Worm (Caenorhabditis elegans) whole organism, early embryonic: Measurements from ENCODE around the gene flwr-1.

Experiments used
- B0310.2 ChIP-seq: sonication (generic microtip); optimal IDR thresholded peaks from 2 replicates; lab custom pipeline; 2016; ENCODE audit warnings: mild to moderate bottlenecking, missing genetic modification characterization, missing compliant biosample characterization
- F13C5.2 ChIP-seq: sonication (generic microtip); optimal IDR thresholded peaks from 2 replicates; lab custom pipeline; 2017; ENCODE audit warnings: mild to moderate bottlenecking, missing genetic modification characterization, inconsistent platforms, missing compliant biosample characterization
- aly-1 ChIP-seq: sonication (generic microtip); optimal IDR thresholded peaks from 2 replicates; lab custom pipeline; 2016; ENCODE audit warnings: missing genetic modification characterization, missing compliant biosample characterization
- ama-1 ChIP-seq: fragments of 150-350 bp; optimal IDR thresholded peaks from 2 replicates; lab custom pipeline; 2014
- ceh-13 ChIP-seq: fragments of 200-800 bp; sonication (Bioruptor generic); optimal IDR thresholded peaks from 2 replicates; lab custom pipeline; 2018; ENCODE audit warnings: mild to moderate bottlenecking, missing genetic modification characterization, missing compliant biosample characterization
- ceh-36 ChIP-seq: sonication (generic microtip); optimal IDR thresholded peaks from 2 replicates; lab custom pipeline; 2016; ENCODE audit warnings: missing genetic modification characterization, inconsistent platforms, missing compliant biosample characterization
- ets-7 ChIP-seq: sonication (generic microtip); optimal IDR thresholded peaks from 2 replicates; lab custom pipeline; 2016; ENCODE audit warnings: missing genotype, missing genetic modification characterization, missing compliant biosample characterization
- flt-1 ChIP-seq: fragments of 200-800 bp; sonication (Bioruptor generic); IDR thresholded peaks from 2 replicates; pipeline ENCODE4 v1.3.6; 2022; ENCODE audit warnings: missing genetic modification characterization, missing compliant biosample characterization
- hmbx-1 ChIP-seq: sonication (generic microtip); optimal IDR thresholded peaks from 2 replicates; lab custom pipeline; 2016; ENCODE audit warnings: mild to moderate bottlenecking, missing genetic modification characterization, missing compliant biosample characterization
- hmg-4 ChIP-seq: fragments of 200-800 bp; sonication (Bioruptor generic); optimal IDR thresholded peaks from 2 replicates; lab custom pipeline; 2018; ENCODE audit warnings: mild to moderate bottlenecking, missing genetic modification characterization, missing compliant biosample characterization
- hnd-1 ChIP-seq: sonication (generic microtip); optimal IDR thresholded peaks from 2 replicates; lab custom pipeline; 2016; ENCODE audit warnings: missing genetic modification characterization, missing compliant biosample characterization
- pes-1 ChIP-seq: fragments of 200-800 bp; sonication (Bioruptor generic); IDR thresholded peaks from 2 replicates; pipeline ENCODE4 v1.3.6; 2022; ENCODE audit warnings: missing genetic modification reagents, missing genetic modification characterization, missing compliant biosample characterization
- scrt-1 ChIP-seq: fragments of 200-800 bp; sonication (Bioruptor generic); IDR thresholded peaks from 2 replicates; pipeline ENCODE4 v1.3.6; 2022; ENCODE audit warnings: missing genetic modification characterization, missing compliant biosample characterization
- sea-1 ChIP-seq: fragments of 200-800 bp; sonication (Bioruptor generic); conservative IDR thresholded peaks from 2 replicates; pipeline ENCODE4 v1.3.6; 2022; ENCODE audit warnings: missing genetic modification characterization, missing compliant biosample characterization
- tbx-11 ChIP-seq: fragments of 200-800 bp; sonication (Bioruptor generic); IDR thresholded peaks from 2 replicates; pipeline ENCODE4 v1.3.6; 2022; ENCODE audit warnings: missing genetic modification characterization, missing compliant biosample characterization
- tbx-37 ChIP-seq: fragments of 200-800 bp; sonication (Bioruptor generic); conservative IDR thresholded peaks from 2 replicates; pipeline ENCODE4 v1.3.6; 2022; ENCODE audit warnings: missing genetic modification reagents, missing genetic modification characterization, missing compliant biosample characterization
- tra-4 ChIP-seq: sonication (generic microtip); optimal IDR thresholded peaks from 2 replicates; lab custom pipeline; 2017; ENCODE audit warnings: missing genetic modification characterization, missing compliant biosample characterization

Gene flwr-1

ce11 chrX:14961471-14961870 lies 8.6 kb downstream of the flwr-1 start, which contains the start of gene idpp-3:
Gene idpp-3, minus strand, starts transcription at chrX:14961571.
- TF ChIP-seq ama-1 (lab: Kevin White, UChicago) (no peak), scrt-1 (no peak), hnd-1 (tag; lab: Kevin White, UChicago) (no peak), hmbx-1 (tag; lab: Kevin White, UChicago) (no peak), B0310.2 (no peak), hmg-4 (GFP tag; lab: Kevin White, UChicago) (no peak), ceh-36 (tag; lab: Kevin White, UChicago) (no peak)

ce11 chrX:14960841-14961240 lies 9.2 kb downstream of the flwr-1 start:
- TF ChIP-seq ceh-36 (tag; lab: Kevin White, UChicago) (no peak), scrt-1 (peak; percentile 24; the same call in 1 of the 2 replicates)

DNA sequence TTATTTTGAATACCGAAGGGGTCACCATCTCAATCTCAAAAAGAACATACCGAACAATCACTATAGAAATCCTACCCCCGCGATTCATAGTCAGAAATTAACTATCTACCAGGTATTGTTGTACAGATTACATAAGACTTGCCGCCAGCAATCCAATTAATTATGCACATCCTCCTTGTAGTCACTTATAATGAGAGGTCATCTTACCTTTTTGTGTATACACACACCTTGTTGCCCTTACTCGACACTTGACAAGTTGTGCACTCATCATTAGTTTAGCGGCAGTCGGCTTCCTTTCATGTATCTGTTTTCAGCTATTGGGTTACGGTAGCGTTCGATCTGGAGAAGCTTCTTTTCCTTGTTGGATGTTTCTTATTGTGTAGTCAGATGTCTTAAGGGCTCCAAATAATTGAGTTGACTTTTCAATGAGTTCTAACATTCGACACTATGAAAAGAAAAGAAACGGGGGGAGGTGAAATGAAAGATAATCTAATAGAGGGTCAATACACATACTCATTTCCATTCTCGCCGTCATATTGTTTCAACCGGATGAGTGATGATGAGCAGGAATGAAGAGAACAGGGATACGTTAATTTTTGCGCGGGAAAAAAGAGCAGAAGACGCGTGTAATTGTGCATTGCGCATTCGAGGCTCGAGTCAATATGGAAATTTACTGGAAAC lies 10.5 kb downstream of the flwr-1 start:
- no peak for TF ChIP-seq ceh-36 (tag; lab: Kevin White, UChicago)
- TF ChIP-seq B0310.2: no peak
- no peak for TF ChIP-seq ama-1 (lab: Kevin White, UChicago)
- no peak for TF ChIP-seq flt-1 (GFP tag; lab: Robert Waterston, UW)

DNA sequence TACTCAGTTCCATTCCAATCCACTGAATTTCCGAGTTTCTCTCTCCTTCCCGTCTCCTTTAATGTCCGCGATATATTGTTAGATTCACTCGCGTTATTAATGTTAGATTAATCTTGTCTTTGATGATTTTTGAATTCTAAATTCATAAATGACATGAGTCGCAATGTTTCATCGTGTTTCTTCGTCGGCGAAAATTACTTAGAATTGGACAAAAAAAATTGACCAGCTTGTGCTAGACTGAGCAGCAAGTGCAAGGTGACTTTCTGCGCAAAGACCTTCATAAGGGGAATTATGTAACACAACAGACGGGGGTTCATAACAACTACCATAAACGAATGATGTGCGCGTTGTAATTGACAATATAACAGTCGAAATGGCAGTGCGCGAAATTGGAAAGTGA lies 11.7 kb downstream of the flwr-1 start:
- TF ChIP-seq tbx-11 (GFP tag; lab: Robert Waterston, UW) (no peak), hmbx-1 (tag; lab: Kevin White, UChicago) (no peak), flt-1 (GFP tag; lab: Robert Waterston, UW) (no peak), hmg-4 (GFP tag; lab: Kevin White, UChicago) (no peak)

DNA sequence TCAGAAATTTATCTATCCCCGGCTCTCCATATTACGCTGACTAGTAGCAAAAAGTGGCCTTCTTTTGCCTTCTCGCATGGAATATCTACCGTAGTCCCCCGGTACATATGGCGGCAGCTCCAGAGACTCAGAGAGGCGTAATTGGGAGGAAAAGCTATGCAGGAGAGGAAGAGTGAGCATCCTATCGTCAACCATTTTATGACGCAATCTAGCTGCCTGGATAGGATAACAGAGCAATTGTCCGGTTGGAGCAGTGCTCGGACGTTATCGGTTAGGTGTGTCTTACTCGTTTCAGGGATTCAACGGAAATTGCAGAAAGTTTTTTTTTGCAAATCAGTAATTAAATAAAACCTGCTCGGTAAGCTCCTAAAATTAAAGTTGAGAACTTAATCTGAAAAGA lies 12.9 kb downstream of the flwr-1 start:
- TF ChIP-seq flt-1 (GFP tag; lab: Robert Waterston, UW) (no peak), ceh-36 (tag; lab: Kevin White, UChicago) (no peak), ets-7 (tag; lab: Kevin White, UChicago) (no peak), tra-4 (tag; lab: Kevin White, UChicago) (no peak)

DNA sequence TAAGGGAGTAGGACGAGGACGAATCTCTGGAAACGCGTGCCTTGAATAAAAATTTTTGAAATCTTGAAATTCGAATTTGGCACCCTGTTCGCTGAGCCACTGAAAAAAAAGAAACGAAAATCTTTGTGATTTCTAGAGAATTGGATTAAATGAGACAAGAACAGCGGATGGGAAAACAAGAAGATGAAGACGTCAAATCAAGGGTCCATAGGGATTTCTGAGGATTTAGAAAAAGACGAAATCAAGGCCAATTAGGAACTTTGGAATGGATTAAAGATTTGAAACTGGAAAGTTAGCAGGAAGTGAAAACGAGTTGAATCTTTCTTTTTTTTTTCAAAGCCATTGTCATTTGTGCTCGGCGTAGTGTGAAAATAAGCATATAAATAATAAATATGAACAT lies 15.5 kb downstream of the flwr-1 start, which contains the start of gene pag-3:
Gene pag-3 (minus strand): TSS at position 101 of the 400 bp plus-strand sequence.
- no peak for TF ChIP-seq tbx-37
- TF ChIP-seq pes-1 (GFP tag; lab: Robert Waterston, UW): no peak
- no peak for TF ChIP-seq tra-4 (tag; lab: Kevin White, UChicago)
- TF ChIP-seq aly-1 (tag; lab: Kevin White, UChicago): no peak
- no peak for TF ChIP-seq F13C5.2 (tag; lab: Kevin White, UChicago)
- TF ChIP-seq B0310.2: no peak
- TF ChIP-seq flt-1 (GFP tag; lab: Robert Waterston, UW): no peak
- no peak for TF ChIP-seq ets-7 (tag; lab: Kevin White, UChicago)
- TF ChIP-seq sea-1 (GFP tag; lab: Robert Waterston, UW): no peak
- no peak for TF ChIP-seq ceh-13 (GFP tag; lab: Kevin White, UChicago)
- TF ChIP-seq tbx-11 (GFP tag; lab: Robert Waterston, UW): no peak
- TF ChIP-seq hmbx-1 (tag; lab: Kevin White, UChicago): no peak

DNA sequence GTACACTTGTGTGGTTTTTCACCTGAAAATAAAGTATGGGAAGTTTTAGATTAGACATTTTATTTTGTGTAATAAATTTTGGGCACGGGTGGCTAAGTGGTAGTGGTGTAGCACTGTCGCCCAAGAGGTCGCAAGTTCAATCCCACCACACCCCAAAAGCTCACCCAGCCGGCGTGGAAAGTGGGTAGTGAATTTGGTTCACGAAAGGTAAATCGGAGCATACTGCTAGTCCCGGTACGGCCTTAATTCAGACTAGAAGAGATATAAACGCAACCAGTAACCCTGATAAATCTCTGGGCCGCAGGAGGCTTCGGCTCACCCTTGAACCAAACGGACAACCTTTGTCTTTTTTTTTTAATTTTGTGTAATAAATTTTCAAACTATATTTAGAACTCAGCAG lies 18.3 kb downstream of the flwr-1 start:
- TF ChIP-seq ceh-13 (GFP tag; lab: Kevin White, UChicago) (no peak), pes-1 (GFP tag; lab: Robert Waterston, UW) (no peak)

- no peak for TF ChIP-seq ceh-36 (tag; lab: Kevin White, UChicago)
- TF ChIP-seq ets-7 (tag; lab: Kevin White, UChicago): no peak
- TF ChIP-seq flt-1 (GFP tag; lab: Robert Waterston, UW): no peak
- TF ChIP-seq hmbx-1 (tag; lab: Kevin White, UChicago): no peak
- TF ChIP-seq ceh-13 (GFP tag; lab: Kevin White, UChicago): no peak
- no peak for TF ChIP-seq hnd-1 (tag; lab: Kevin White, UChicago)
- TF ChIP-seq pes-1 (GFP tag; lab: Robert Waterston, UW): no peak
- TF ChIP-seq tbx-11 (GFP tag; lab: Robert Waterston, UW): no peak
- TF ChIP-seq B0310.2: no peak
These were observed 22.8 kb downstream of the flwr-1 start for ce11 chrX:14947355-14947668.

DNA sequence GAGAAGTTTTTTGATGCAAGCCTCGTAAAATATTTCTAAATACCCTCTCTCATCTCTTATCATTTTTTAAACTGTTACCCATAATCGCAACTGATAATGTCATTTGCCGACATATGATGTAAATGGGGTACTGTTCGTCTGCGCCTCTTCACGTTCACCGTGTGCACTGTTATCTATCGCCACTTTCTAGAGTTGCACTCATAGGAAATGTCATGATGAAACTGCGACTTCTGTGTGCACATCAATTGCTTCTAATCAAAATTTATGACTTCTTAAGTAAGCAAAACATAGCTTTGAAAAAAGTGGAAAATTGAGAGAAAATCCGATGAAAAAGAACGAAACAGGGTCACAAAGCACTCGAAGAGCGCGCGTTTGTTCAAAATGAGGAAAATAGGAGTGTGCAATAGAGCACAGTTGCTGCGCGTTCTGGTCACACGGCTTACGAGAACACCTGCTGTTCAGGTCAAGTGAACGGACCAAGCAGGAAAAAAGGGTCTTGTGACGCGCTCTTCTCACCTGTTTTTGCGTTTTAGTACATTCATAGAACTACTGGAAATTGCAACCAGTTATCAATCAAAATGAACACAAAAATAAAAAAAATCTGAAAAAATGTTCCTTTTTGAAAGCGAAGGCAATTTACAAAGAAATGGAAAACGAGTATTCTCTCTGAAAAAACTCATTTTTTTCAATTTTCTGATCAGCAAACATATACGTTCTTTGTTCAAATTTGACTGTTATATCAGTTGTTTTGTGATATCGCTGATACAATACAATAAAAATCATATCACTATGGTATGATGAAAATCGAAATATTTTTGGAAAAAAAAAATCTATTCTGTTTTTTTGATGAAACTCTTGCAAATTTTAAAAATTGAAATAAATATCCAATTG lies 23.4 kb downstream of the flwr-1 start:
- TF ChIP-seq ama-1 (lab: Kevin White, UChicago) (no peak), F13C5.2 (tag; lab: Kevin White, UChicago) (peak; percentile 5)
